Fruit fly (Drosophila melanogaster): ENCODE results near the gene CG5645.

The CG5645 gene

DNA sequence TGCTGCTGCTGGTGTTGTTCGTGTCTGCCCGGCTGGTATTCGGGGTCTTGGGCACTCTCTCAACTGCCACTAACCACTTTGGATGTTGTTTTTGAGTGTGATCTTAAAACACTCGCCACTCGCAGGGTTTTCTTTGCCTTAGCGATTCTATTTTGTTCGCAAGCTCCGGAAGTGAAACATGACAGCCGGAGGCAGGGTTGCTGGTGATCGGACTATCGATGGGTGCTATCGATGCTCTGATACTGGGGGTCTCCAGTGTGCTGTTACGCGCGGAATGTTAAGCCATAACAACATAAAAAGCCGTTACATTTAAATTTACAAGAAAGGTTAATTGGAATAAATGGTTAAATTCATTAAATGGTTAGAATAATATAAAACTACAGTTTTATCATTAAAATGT, 11.5 kb downstream of the CG5645 start, which contains the start of gene yps (continued):
- peak; percentile 75 for TF ChIP-seq ind (GFP tag; optimal IDR thresholded peaks at IDR 0.05)
- TF ChIP-seq Med (GFP tag): peak; percentile 100
- peak; percentile 96 for TF ChIP-seq ATbp (GFP tag; optimal IDR thresholded peaks at IDR 0.05)
- TF ChIP-seq Rx (GFP tag; IDR thresholded peaks at IDR 0.05): peak; percentile 89; the same call in 1 of the 2 replicates
- peak; percentile 83 for TF ChIP-seq CG17361 (GFP tag; IDR thresholded peaks at IDR 0.05)
- peak; percentile 92 for TF ChIP-seq Awh (GFP tag; IDR thresholded peaks at IDR 0.05)
- peak; percentile 90 for TF ChIP-seq bigmax (GFP tag; optimal IDR thresholded peaks at IDR 0.05)
- TF ChIP-seq Oli (tag; optimal IDR thresholded peaks at IDR 0.05): peak; percentile 81
- TF ChIP-seq Asciz (GFP tag; optimal IDR thresholded peaks at IDR 0.05): peak; percentile 95
- peak; percentile 71 for TF ChIP-seq CG4360 (GFP tag; IDR thresholded peaks at IDR 0.05)
- TF ChIP-seq wek (GFP tag; optimal IDR thresholded peaks at IDR 0.05): peak; percentile 96
- peak; percentile 97 for TF ChIP-seq HHEX (GFP tag; optimal IDR thresholded peaks at IDR 0.05)
- TF ChIP-seq bsh (GFP tag; optimal IDR thresholded peaks at IDR 0.05): peak; percentile 58 to 88
- peak; percentile 75 for TF ChIP-seq ssp (GFP tag; IDR thresholded peaks at IDR 0.05)
- peak; percentile 89 for TF ChIP-seq CG31441 (GFP tag; IDR thresholded peaks at IDR 0.05)
- TF ChIP-seq mld (GFP tag; IDR thresholded peaks at IDR 0.05; ENCODE audit: partially characterized antibody): 0 out of 3 replicates have a peak, but pooled peaks have one; percentile 27
- TF ChIP-seq kay (GFP tag; optimal IDR thresholded peaks at IDR 0.05): peak; percentile 71
- peak; percentile 92 for TF ChIP-seq CG10654 (GFP tag; optimal IDR thresholded peaks at IDR 0.05)
- TF ChIP-seq CG5180 (GFP tag; optimal IDR thresholded peaks at IDR 0.05): peak; percentile 86
- peak; percentile 90 for TF ChIP-seq CG9817 (tag; optimal IDR thresholded peaks at IDR 0.05)
- TF ChIP-seq CG11696 (GFP tag; IDR thresholded peaks at IDR 0.05): peak; percentile 79
- peak; percentile 72 for TF ChIP-seq CG32767 (GFP tag; IDR thresholded peaks at IDR 0.05)
- peak; percentile 99 for TF ChIP-seq lab (GFP tag; optimal IDR thresholded peaks at IDR 0.05)
- TF ChIP-seq dimm (GFP tag; IDR thresholded peaks at IDR 0.05): no peak; the same call in 1 of the 2 replicates
- TF ChIP-seq lmd (GFP tag; IDR thresholded peaks at IDR 0.05): peak; percentile 69; the same call in 1 of the 2 replicates
- TF ChIP-seq dm (GFP tag; optimal IDR thresholded peaks at IDR 0.05): peak; percentile 93
- peak; percentile 80 for TF ChIP-seq CG10979 (tag; optimal IDR thresholded peaks at IDR 0.05)
- TF ChIP-seq zen2 (GFP tag; IDR thresholded peaks at IDR 0.05; ENCODE audit: partially characterized antibody): no peak; the same call in 1 of the 3 replicates
- TF ChIP-seq dpn (GFP tag; optimal IDR thresholded peaks at IDR 0.05): peak; percentile 87 to 96
- TF ChIP-seq mirr (GFP tag; optimal IDR thresholded peaks at IDR 0.05): peak; percentile 99
- peak; percentile 98 for TF ChIP-seq Fer1 (GFP tag; optimal IDR thresholded peaks at IDR 0.05)
- peak; percentile 95 for TF ChIP-seq HmgZ (tag; optimal IDR thresholded peaks at IDR 0.05)
- TF ChIP-seq CG30403 (GFP tag; optimal IDR thresholded peaks at IDR 0.05): peak; percentile 88
- TF ChIP-seq Sin3A (optimal IDR thresholded peaks at IDR 0.05): peak; percentile 28
- no peak for TF ChIP-seq hkb (optimal IDR thresholded peaks at IDR 0.05)
- peak; percentile 94 for TF ChIP-seq hkb (GFP tag; IDR thresholded peaks at IDR 0.05)
- peak; percentile 95 for TF ChIP-seq CG2875 (GFP tag; optimal IDR thresholded peaks at IDR 0.05)
- TF ChIP-seq CG7786 (GFP tag; optimal IDR thresholded peaks at IDR 0.05): peak; percentile 75
- TF ChIP-seq CG6765 (GFP tag; optimal IDR thresholded peaks at IDR 0.05): peak; percentile 99
- TF ChIP-seq cg (GFP tag; optimal IDR thresholded peaks at IDR 0.05): no peak
- TF ChIP-seq CG10565 (GFP tag; optimal IDR thresholded peaks at IDR 0.05): no peak
- TF ChIP-seq hbn (GFP tag; IDR thresholded peaks at IDR 0.05; ENCODE audit: partially characterized antibody): peak; percentile 67
- no peak for TF ChIP-seq Tbp (GFP tag; optimal IDR thresholded peaks at IDR 0.05)
- TF ChIP-seq CG14860 (GFP tag; IDR thresholded peaks at IDR 0.05; ENCODE audit: partially characterized antibody): 0 out of 3 replicates have a peak, but pooled peaks have one; percentile 44
- peak; percentile 98 for TF ChIP-seq CG33213 (GFP tag; optimal IDR thresholded peaks at IDR 0.05)
- TF ChIP-seq gsb-n (tag; optimal IDR thresholded peaks at IDR 0.05): peak; percentile 91
- peak; percentile 97 for TF ChIP-seq CG13775 (GFP tag; optimal IDR thresholded peaks at IDR 0.05)
- TF ChIP-seq gfzf (GFP tag; optimal IDR thresholded peaks at IDR 0.05): peak; percentile 39
- peak; percentile 98 for TF ChIP-seq Meics (GFP tag; optimal IDR thresholded peaks at IDR 0.05)
- peak; percentile 84 for TF ChIP-seq CG14441 (GFP tag; IDR thresholded peaks at IDR 0.05)
